Fruit fly (Drosophila melanogaster) whole organism, pupa: Measurements from ENCODE around the gene CG15747.

Experiments
- CG12605 ChIP-seq: fragments of 200-800 bp; sonication (Bioruptor generic); IDR thresholded peaks from 2 replicates; pipeline ENCODE4 v1.3.6; 2022; ENCODE audit warnings: missing biosample characterization, missing genetic modification characterization
- CG15710 ChIP-seq: fragments of 200-800 bp; sonication (Bioruptor generic); optimal IDR thresholded peaks from 2 replicates; lab custom pipeline; 2018; ENCODE audit warnings: missing biosample characterization, mild to moderate bottlenecking, missing genetic modification characterization, moderate library complexity
- CG8159 ChIP-seq: fragments of 200-800 bp; sonication (Bioruptor generic); optimal IDR thresholded peaks from 3 replicates; lab custom pipeline; 2018; ENCODE audit warnings: missing biosample characterization, mild to moderate bottlenecking, missing genetic modification characterization, moderate library complexity
- Ets98B ChIP-seq: fragments of 200-800 bp; sonication (Bioruptor generic); IDR thresholded peaks from 2 replicates; pipeline ENCODE4 v1.3.6; 2022; ENCODE audit warnings: missing biosample characterization, missing genetic modification characterization
- Pif1B ChIP-seq: fragments of 200-800 bp; sonication (Bioruptor generic); optimal IDR thresholded peaks from 3 replicates; lab custom pipeline; 2016; ENCODE audit warnings: missing biosample characterization, missing genetic modification characterization
- rn ChIP-seq: fragments of 200-800 bp; sonication (Bioruptor generic); IDR thresholded peaks from 2 replicates; pipeline ENCODE4 v1.3.6; 2022; ENCODE audit warnings: missing biosample characterization, missing genetic modification characterization

DNA sequence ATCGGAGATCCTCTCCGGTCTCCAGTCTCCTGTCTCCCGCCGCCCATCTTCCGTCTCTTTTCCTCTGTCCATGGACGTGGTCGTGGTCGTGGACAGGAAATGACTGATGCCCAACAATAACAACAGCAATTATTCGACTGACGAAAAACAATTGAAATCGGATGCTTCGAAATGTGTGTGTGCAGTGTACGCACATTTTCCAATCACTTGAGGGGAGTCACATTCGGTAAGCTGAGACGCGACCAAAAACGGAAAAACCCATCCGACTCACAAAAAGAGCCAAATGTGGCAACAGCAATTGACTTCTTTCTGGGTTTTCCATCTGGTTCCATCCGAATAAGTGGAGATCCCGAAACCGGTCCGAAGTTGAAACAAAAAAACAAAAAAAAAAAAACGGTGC is 31.3 kb downstream of the CG15747 start:
- TF ChIP-seq CG12605 (GFP tag; lab: Robert Waterston, UW) (no peak), CG8159 (tag; lab: Kevin White, UChicago) (no peak), CG15710 (tag; lab: Kevin White, UChicago) (no peak), rn (GFP tag; lab: Robert Waterston, UW) (no peak), Ets98B (GFP tag; lab: Robert Waterston, UW) (no peak), Pif1B (GFP tag; lab: Kevin White, UChicago) (no peak)
